Worm (Caenorhabditis elegans) whole organism, L4 larva: ENCODE data around the gene T04C10.3.

ENCODE experiments used
- D1046.2 ChIP-seq: fragments of 200-800 bp; sonication (Bioruptor generic); IDR thresholded peaks from 2 replicates; pipeline ENCODE4 v1.3.6; 2022; ENCODE audit warnings: missing genetic modification characterization, missing compliant biosample characterization
- F37D6.2 ChIP-seq: sonication (generic microtip); optimal IDR thresholded peaks from 2 replicates; lab custom pipeline; 2016; ENCODE audit warnings: mild to moderate bottlenecking, missing genetic modification characterization, missing compliant biosample characterization
- F49E8.2 ChIP-seq: sonication (generic microtip); optimal IDR thresholded peaks from 2 replicates; lab custom pipeline; 2016; ENCODE audit warnings: missing compliant biosample characterization, mild to moderate bottlenecking, missing genetic modification characterization, borderline replicate concordance
- ZK337.2 ChIP-seq: fragments of 200-800 bp; sonication (Bioruptor generic); IDR thresholded peaks from 2 replicates; pipeline ENCODE4 v1.3.6; 2022; ENCODE audit warnings: missing genetic modification reagents, missing genetic modification characterization, missing compliant biosample characterization
- ZK546.5 ChIP-seq, 2 experiments: sonication (generic microtip); optimal IDR thresholded peaks; 2 replicates each; lab custom pipeline; 2017; ENCODE audit warnings: missing biosample characterization in 2 of 2, missing genetic modification characterization in 2 of 2
- aly-2 ChIP-seq: sonication (generic microtip); optimal IDR thresholded peaks from 2 replicates; lab custom pipeline; 2018; ENCODE audit warnings: missing biosample characterization, missing genetic modification characterization
- attf-4 ChIP-seq: sonication (generic microtip); optimal IDR thresholded peaks from 3 replicates; lab custom pipeline; 2017; ENCODE audit warnings: missing biosample characterization, missing genetic modification characterization
- ceh-32 ChIP-seq: sonication (generic microtip); optimal IDR thresholded peaks from 2 replicates; lab custom pipeline; 2016; ENCODE audit warnings: mild to moderate bottlenecking, missing genetic modification characterization, missing compliant biosample characterization; ENCODE audit not compliant: poor library complexity
- ceh-44 ChIP-seq: fragments of 200-800 bp; sonication (Bioruptor generic); IDR thresholded peaks from 2 replicates; pipeline ENCODE4 v1.3.6; 2022; ENCODE audit warnings: missing genetic modification reagents, missing genetic modification characterization, missing compliant biosample characterization
- ceh-62 ChIP-seq: sonication (generic microtip); optimal IDR thresholded peaks from 2 replicates; lab custom pipeline; 2017; ENCODE audit warnings: missing biosample characterization, missing genetic modification characterization
- ceh-82 ChIP-seq: sonication (generic microtip); optimal IDR thresholded peaks from 2 replicates; lab custom pipeline; 2017; ENCODE audit warnings: missing biosample characterization, missing genetic modification characterization
- cey-2 ChIP-seq: sonication (generic microtip); optimal IDR thresholded peaks from 3 replicates; lab custom pipeline; 2017; ENCODE audit warnings: missing genetic modification characterization, mild to moderate bottlenecking, missing compliant biosample characterization, antibody characterized with exemption, borderline replicate concordance; ENCODE audit not compliant: insufficient read depth
- daf-12 ChIP-seq: fragments of 150-350 bp; optimal IDR thresholded peaks from 2 replicates; lab custom pipeline; 2014; ENCODE audit warnings: missing biosample characterization, missing genetic modification reagents, missing genetic modification characterization
- daf-16 ChIP-seq, 3 experiments: sonication (generic microtip); optimal IDR thresholded peaks; 2 replicates each; lab custom pipeline; 2016 to 2017; ENCODE audit warnings: missing genetic modification characterization in 3 of 3, missing genetic modification reagents in 3 of 3, mild to moderate bottlenecking in 2 of 3, missing compliant biosample characterization in 2 of 3, missing biosample characterization in 1 of 3, moderate library complexity in 1 of 3
- daf-19 ChIP-seq: fragments of 200-800 bp; sonication (Bioruptor generic); conservative IDR thresholded peaks from 2 replicates; pipeline ENCODE4 v1.3.6; 2022; ENCODE audit warnings: missing genetic modification characterization, missing compliant biosample characterization
- daf-8 ChIP-seq: fragments of 200-800 bp; sonication (Bioruptor generic); IDR thresholded peaks from 2 replicates; pipeline ENCODE4 v1.3.6; 2022; ENCODE audit warnings: missing genetic modification characterization, missing compliant biosample characterization
- dmd-6 ChIP-seq: fragments of 200-800 bp; sonication (Bioruptor generic); IDR thresholded peaks from 2 replicates; pipeline ENCODE4 v1.3.6; 2022; ENCODE audit warnings: missing genetic modification reagents, missing genetic modification characterization, missing compliant biosample characterization
- dmd-8 ChIP-seq: fragments of 200-800 bp; sonication (Bioruptor generic); IDR thresholded peaks from 2 replicates; pipeline ENCODE4 v1.3.6; 2022; ENCODE audit warnings: missing genetic modification characterization, missing compliant biosample characterization
- dve-1 ChIP-seq: sonication (generic microtip); optimal IDR thresholded peaks from 2 replicates; lab custom pipeline; 2017; ENCODE audit warnings: antibody characterized with exemption, mild to moderate bottlenecking, missing genetic modification characterization, missing compliant biosample characterization; ENCODE audit not compliant: insufficient read depth
- egl-27 ChIP-seq: sonication (generic microtip); optimal IDR thresholded peaks from 3 replicates; lab custom pipeline; 2017; ENCODE audit warnings: missing biosample characterization, missing genetic modification reagents, missing genetic modification characterization
- fkh-10 ChIP-seq: fragments of 150-350 bp; optimal IDR thresholded peaks from 2 replicates; lab custom pipeline; 2014; ENCODE audit warnings: missing biosample characterization, missing genetic modification reagents, missing genetic modification characterization
- fos-1 ChIP-seq: fragments of 150-350 bp; optimal IDR thresholded peaks from 2 replicates; lab custom pipeline; 2014; ENCODE audit warnings: missing biosample characterization, missing genetic modification characterization
- gei-8 ChIP-seq: fragments of 200-800 bp; sonication (Bioruptor generic); optimal IDR thresholded peaks from 2 replicates; lab custom pipeline; 2018; ENCODE audit warnings: mild to moderate bottlenecking, missing genetic modification characterization, missing compliant biosample characterization
- hlh-11 ChIP-seq: fragments of 200-800 bp; sonication (Bioruptor generic); optimal IDR thresholded peaks from 2 replicates; lab custom pipeline; 2018; ENCODE audit warnings: mild to moderate bottlenecking, missing genetic modification characterization, missing compliant biosample characterization
- hmg-1.1 ChIP-seq: fragments of 200-800 bp; sonication (Bioruptor generic); IDR thresholded peaks from 2 replicates; pipeline ENCODE4 v1.3.6; 2022; ENCODE audit warnings: missing genetic modification reagents, missing genetic modification characterization, missing compliant biosample characterization
- lin-1 ChIP-seq: fragments of 200-800 bp; sonication (Bioruptor generic); IDR thresholded peaks from 2 replicates; pipeline ENCODE4 v1.3.6; 2022; ENCODE audit warnings: missing genetic modification reagents, missing genetic modification characterization, missing compliant biosample characterization
- lin-15B ChIP-seq: fragments of 150-350 bp; sonication (generic microtip); optimal IDR thresholded peaks from 3 replicates; lab custom pipeline; 2014; ENCODE audit warnings: missing biosample characterization, missing genetic modification characterization
- lin-29 ChIP-seq: fragments of 200-800 bp; sonication (Bioruptor generic); IDR thresholded peaks from 2 replicates; pipeline ENCODE4 v1.3.6; 2022; ENCODE audit warnings: missing genetic modification reagents, missing genetic modification characterization, missing compliant biosample characterization
- madf-5 ChIP-seq, 2 experiments: fragments of 200-800 bp; sonication (Bioruptor generic); IDR thresholded peaks; 2 replicates each; pipeline ENCODE4 v1.3.6; 2022; ENCODE audit warnings: missing compliant biosample characterization in 2 of 2, missing genetic modification characterization in 2 of 2
- mdl-1 ChIP-seq, 2 experiments: fragments of 150-350 bp in 1 of 2; sonication (generic microtip) in 1 of 2; optimal IDR thresholded peaks; 2 replicates each; lab custom pipeline; 2014 to 2017; ENCODE audit warnings: missing biosample characterization in 2 of 2, missing genetic modification characterization in 2 of 2
- mxl-3 ChIP-seq: fragments of 200-800 bp; sonication (Bioruptor generic); optimal IDR thresholded peaks from 2 replicates; lab custom pipeline; 2018; ENCODE audit warnings: mild to moderate bottlenecking, missing genetic modification characterization, missing compliant biosample characterization
- nhr-10 ChIP-seq: fragments of 150-350 bp; optimal IDR thresholded peaks from 2 replicates; lab custom pipeline; 2014; ENCODE audit warnings: missing biosample characterization, missing genetic modification characterization
- nhr-102 ChIP-seq: sonication (generic microtip); optimal IDR thresholded peaks from 2 replicates; lab custom pipeline; 2016; ENCODE audit warnings: mild to moderate bottlenecking, missing genetic modification characterization, moderate library complexity, missing compliant biosample characterization
- nhr-11 ChIP-seq: fragments of 150-350 bp; optimal IDR thresholded peaks from 2 replicates; lab custom pipeline; 2014; ENCODE audit warnings: missing biosample characterization, missing genetic modification characterization
- nhr-111 ChIP-seq: fragments of 200-800 bp; sonication (Bioruptor generic); optimal IDR thresholded peaks from 2 replicates; lab custom pipeline; 2018; ENCODE audit warnings: mild to moderate bottlenecking, missing genetic modification characterization, missing compliant biosample characterization
- nhr-25 ChIP-seq: sonication (generic microtip); optimal IDR thresholded peaks from 2 replicates; lab custom pipeline; 2017; ENCODE audit warnings: missing genetic modification characterization, mild to moderate bottlenecking, missing compliant biosample characterization, antibody characterized with exemption, moderate library complexity, borderline replicate concordance; ENCODE audit not compliant: insufficient read depth
- nhr-28 ChIP-seq: fragments of 150-350 bp; optimal IDR thresholded peaks from 2 replicates; lab custom pipeline; 2014; ENCODE audit warnings: missing biosample characterization, missing genetic modification characterization
- nhr-41 ChIP-seq: fragments of 200-800 bp; sonication (Bioruptor generic); IDR thresholded peaks from 2 replicates; pipeline ENCODE4 v1.3.6; 2022; ENCODE audit warnings: missing genetic modification reagents, missing genetic modification characterization, missing compliant biosample characterization
- nhr-42 ChIP-seq: fragments of 200-800 bp; sonication (Bioruptor generic); IDR thresholded peaks from 2 replicates; pipeline ENCODE4 v1.3.6; 2022; ENCODE audit warnings: missing genetic modification characterization, missing compliant biosample characterization
- nhr-6 ChIP-seq: fragments of 150-350 bp; optimal IDR thresholded peaks from 2 replicates; lab custom pipeline; 2014; ENCODE audit warnings: missing biosample characterization, missing genetic modification characterization
- nhr-76 ChIP-seq: fragments of 150-350 bp; optimal IDR thresholded peaks from 2 replicates; lab custom pipeline; 2014; ENCODE audit warnings: missing biosample characterization, missing genetic modification characterization
- nhr-77 ChIP-seq: fragments of 150-350 bp; optimal IDR thresholded peaks from 2 replicates; lab custom pipeline; 2014; ENCODE audit warnings: missing biosample characterization, missing genetic modification characterization
- php-3 ChIP-seq: fragments of 200-800 bp; sonication (Bioruptor generic); IDR thresholded peaks from 2 replicates; pipeline ENCODE4 v1.3.6; 2022; ENCODE audit warnings: missing genetic modification reagents, missing genetic modification characterization, missing compliant biosample characterization
- pqm-1 ChIP-seq: sonication (generic microtip); optimal IDR thresholded peaks from 2 replicates; lab custom pipeline; 2017; ENCODE audit warnings: missing biosample characterization, missing genetic modification characterization
- rbr-2 ChIP-seq: sonication (generic microtip); optimal IDR thresholded peaks from 2 replicates; lab custom pipeline; 2016; ENCODE audit warnings: missing genotype, missing genetic modification characterization, missing compliant biosample characterization
- set-16 ChIP-seq: fragments of 200-800 bp; sonication (Bioruptor generic); IDR thresholded peaks from 2 replicates; pipeline ENCODE4 v1.3.6; 2022; ENCODE audit warnings: missing genetic modification reagents, missing genetic modification characterization, missing compliant biosample characterization
- skn-1 ChIP-seq: fragments of 150-350 bp; optimal IDR thresholded peaks from 2 replicates; lab custom pipeline; 2014; ENCODE audit warnings: missing biosample characterization, missing genetic modification characterization
- tag-97 ChIP-seq: fragments of 200-800 bp; sonication (Bioruptor generic); IDR thresholded peaks from 2 replicates; pipeline ENCODE4 v1.3.6; 2022; ENCODE audit warnings: missing genetic modification characterization, missing compliant biosample characterization
- unc-130 ChIP-seq: sonication (generic microtip); optimal IDR thresholded peaks from 2 replicates; lab custom pipeline; 2016; ENCODE audit warnings: missing genetic modification reagents, missing genetic modification characterization, missing compliant biosample characterization
- unc-62 ChIP-seq, 3 experiments: fragments of 150-350 bp in 1 of 3; sonication (generic microtip); optimal IDR thresholded peaks in 2 of 3; peaks in 1 of 3; 1 replicate in 1 of 3; 2 replicates in 2 of 3; lab custom pipeline; 2014 to 2017; ENCODE audit warnings: missing biosample characterization in 3 of 3, missing genetic modification characterization in 3 of 3, missing genetic modification reagents in 3 of 3, missing genotype in 1 of 3
- zfp-2 ChIP-seq: sonication (generic microtip); optimal IDR thresholded peaks from 2 replicates; lab custom pipeline; 2016; ENCODE audit warnings: mild to moderate bottlenecking, missing genetic modification characterization, missing compliant biosample characterization

The T04C10.3 gene

DNA sequence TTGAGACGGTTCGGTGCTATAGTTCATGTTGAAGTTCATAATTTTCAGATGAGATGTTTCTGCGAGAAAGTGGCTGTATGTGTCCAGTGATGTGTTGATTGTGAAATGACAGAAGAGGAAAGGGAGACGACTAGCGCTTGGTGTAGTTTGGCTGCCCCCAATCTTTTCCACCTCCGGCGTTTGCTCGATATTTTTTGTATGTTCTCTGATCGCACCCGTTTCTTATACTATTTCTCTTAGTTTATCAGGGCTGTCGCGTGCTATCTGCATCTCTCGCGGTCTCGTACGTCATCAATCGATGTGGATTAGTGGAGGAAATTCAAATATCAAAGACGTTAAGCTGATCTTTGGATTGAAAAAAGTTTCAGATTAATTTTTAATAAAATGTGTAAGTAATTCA, 1.4 kb upstream of the T04C10.3 start, which contains the start of gene atf-4:
Gene atf-4, minus strand, starts transcription at position 93 of the 400 bp plus-strand sequence.
- TF ChIP-seq egl-27 (tag; lab: Kevin White, UChicago) (no peak), ceh-62 (tag; lab: Kevin White, UChicago) (no peak), pqm-1 (tag; lab: Kevin White, UChicago) (peak; percentile 24), dve-1 (tag; lab: Kevin White, UChicago) (peak; percentile 91), mdl-1 (tag; optimal IDR thresholded peaks at IDR 0.05; lab: Kevin White, UChicago) (peak; percentile 81 to 95), hlh-11 (tag; lab: Kevin White, UChicago) (peak; percentile 87), dmd-6 (GFP tag; lab: Robert Waterston, UW) (peak; percentile 87), daf-12 (no peak), ZK546.5 (tag; optimal IDR thresholded peaks at IDR 0.05; lab: Kevin White, UChicago) (no peak), lin-15B (tag; lab: Kevin White, UChicago) (no peak), nhr-76 (tag; lab: Kevin White, UChicago) (no peak), tag-97 (GFP tag; lab: Robert Waterston, UW) (no peak), hmg-1.1 (GFP tag; lab: Robert Waterston, UW) (peak; percentile 36; the same call in 1 of the 2 replicates), ceh-32 (tag; lab: Kevin White, UChicago) (no peak), nhr-25 (no peak), mxl-3 (peak; percentile 63), F37D6.2 (tag; lab: Kevin White, UChicago) (no peak), set-16 (GFP tag; lab: Robert Waterston, UW) (no peak), ZK337.2 (no peak), unc-130 (no peak), nhr-77 (tag; lab: Kevin White, UChicago) (peak; percentile 78), nhr-28 (tag; lab: Kevin White, UChicago) (peak; percentile 86), zfp-2 (tag; lab: Kevin White, UChicago) (no peak), ceh-44 (GFP tag; lab: Robert Waterston, UW) (no peak), nhr-10 (peak; percentile 72), php-3 (no peak), lin-1 (GFP tag; lab: Robert Waterston, UW) (peak; percentile 68), nhr-41 (GFP tag; lab: Robert Waterston, UW) (no peak), rbr-2 (tag; lab: Kevin White, UChicago) (peak; percentile 16), daf-16 (GFP tag; optimal IDR thresholded peaks at IDR 0.05; lab: Kevin White, UChicago) (no peak), daf-16 (tag; optimal IDR thresholded peaks at IDR 0.05; lab: Kevin White, UChicago) (peak; percentile 71), D1046.2 (GFP tag; lab: Robert Waterston, UW) (no peak), F49E8.2 (tag; lab: Kevin White, UChicago) (no peak), attf-4 (no peak), lin-29 (GFP tag; lab: Robert Waterston, UW) (no peak), fkh-10 (GFP tag; lab: Kevin White, UChicago) (no peak), skn-1 (tag; lab: Kevin White, UChicago) (no peak), fos-1 (tag; lab: Kevin White, UChicago) (no peak), madf-5 (GFP tag; IDR thresholded peaks at IDR 0.05; lab: Robert Waterston, UW) (no peak), aly-2 (no peak), daf-8 (GFP tag; lab: Robert Waterston, UW) (no peak), nhr-11 (tag; lab: Kevin White, UChicago) (peak; percentile 83), nhr-102 (peak; percentile 38), daf-19 (GFP tag; lab: Robert Waterston, UW) (no peak), gei-8 (GFP tag; lab: Kevin White, UChicago) (no peak), nhr-42 (no peak), nhr-6 (tag; lab: Kevin White, UChicago) (no peak), dmd-8 (GFP tag; lab: Robert Waterston, UW) (peak; percentile 65; the same call in 1 of the 2 replicates), cey-2 (tag; lab: Kevin White, UChicago) (no peak), nhr-111 (GFP tag; lab: Kevin White, UChicago) (no peak), unc-62 (GFP tag; optimal IDR thresholded peaks at IDR 0.05 in 1 of 2; lab: Kevin White, UChicago) (no peak), unc-62 (tag; optimal IDR thresholded peaks at IDR 0.05; lab: Kevin White, UChicago) (no peak), ceh-82 (tag; lab: Kevin White, UChicago) (no peak)
